Worm (Caenorhabditis elegans): ENCODE measurements around the gene oac-37.

ce11 chrIV:14103054-14103453 lies 42.6 kb upstream of the oac-37 start, which contains the start of gene F52B11.5:
- TF ChIP-seq hlh-6 (tag; optimal IDR thresholded peaks at IDR 0.05) (no peak), sox-4 (tag; optimal IDR thresholded peaks at IDR 0.05) (no peak), unc-86 (tag; optimal IDR thresholded peaks at IDR 0.05) (no peak), F13H6.1 (tag; optimal IDR thresholded peaks at IDR 0.05) (no peak), ztf-16 (tag; optimal IDR thresholded peaks at IDR 0.05) (no peak), pros-1 (tag; optimal IDR thresholded peaks at IDR 0.05) (no peak), nhr-11 (tag; optimal IDR thresholded peaks at IDR 0.05) (no peak), hlh-30 (tag; optimal IDR thresholded peaks at IDR 0.05; ENCODE audit: insufficient read depth) (no peak), elt-2 (tag; optimal IDR thresholded peaks at IDR 0.05) (no peak), npax-4 (tag; optimal IDR thresholded peaks at IDR 0.05) (no peak), dmd-4 (tag; optimal IDR thresholded peaks at IDR 0.05; ENCODE audit: borderline replicate concordance) (no peak), unc-42 (tag; optimal IDR thresholded peaks at IDR 0.05) (no peak)
